Worm (Caenorhabditis elegans): ENCODE results near the gene srx-129.
A peak's percentile ranks its signal among the peaks of the same experiment; 100 is the strongest.

srx-129 gene

ce11 chrV:13808462-13808867 is 25.6 kb upstream of the srx-129 start (continued):
- TF ChIP-seq aha-1 (tag) = peak; percentile 84
- TF ChIP-seq hlh-11 (tag; optimal IDR thresholded peaks at IDR 0.05) = peak; percentile 83
- peak; percentile 75 for TF ChIP-seq mes-2 (tag; optimal IDR thresholded peaks at IDR 0.05; ENCODE audit: poor library complexity, severe bottlenecking)
- peak; percentile 73 for TF ChIP-seq rbr-2 (tag; optimal IDR thresholded peaks at IDR 0.05)
- peak; percentile 74 for TF ChIP-seq mxl-3 (GFP tag; optimal IDR thresholded peaks at IDR 0.05)
- TF ChIP-seq fos-1 (tag; optimal IDR thresholded peaks at IDR 0.05) = no peak

- peak; percentile 47 for TF ChIP-seq ces-1 (GFP tag; optimal IDR thresholded peaks at IDR 0.05)
- no peak for TF ChIP-seq Y105C5A.15 (GFP tag; IDR thresholded peaks at IDR 0.05)
- no peak for TF ChIP-seq lsy-2 (tag; optimal IDR thresholded peaks at IDR 0.05)
- no peak for TF ChIP-seq lin-39 (tag; optimal IDR thresholded peaks at IDR 0.05)
Observed at ce11 chrV:13812330-13812729, 21.7 kb upstream of the srx-129 start.

ce11 chrV:13812931-13813330 is 21.1 kb upstream of the srx-129 start, which contains the start of gene ceh-24:
Gene ceh-24, plus strand, starts transcription at chrV:13813231.
- TF ChIP-seq pha-4 (GFP tag; IDR thresholded peaks at IDR 0.05) = no peak
- no peak for TF ChIP-seq pha-4 (tag; optimal IDR thresholded peaks at IDR 0.05)
- no peak for TF ChIP-seq arid-1 (GFP tag; conservative IDR thresholded peaks at IDR 0.05)

ce11 chrV:13816877-13817276 is 17.2 kb upstream of the srx-129 start, which contains the start of gene F55B12.2:
Gene F55B12.2, minus strand, starts transcription at chrV:13816977.
- TF ChIP-seq aha-1 (tag) (peak; percentile 9), dve-1 (tag; optimal IDR thresholded peaks at IDR 0.05; ENCODE audit: insufficient read depth) (no peak), attf-4 (tag; optimal IDR thresholded peaks at IDR 0.05) (no peak), lin-39 (tag; optimal IDR thresholded peaks at IDR 0.05) (no peak), ztf-7 (tag; optimal IDR thresholded peaks at IDR 0.05) (no peak)

ce11 chrV:13818824-13819408 is 15.1 kb upstream of the srx-129 start, which contains the start of gene sel-10:
Gene sel-10, plus strand, starts transcription at chrV:13819361.
- TF ChIP-seq php-3 (GFP tag; IDR thresholded peaks at IDR 0.05) (peak; percentile 71), lsy-2 (tag; optimal IDR thresholded peaks at IDR 0.05) (peak in 1 of 2 experiments; percentile 83), spr-1 (tag; optimal IDR thresholded peaks at IDR 0.05) (no peak), nhr-11 (tag; optimal IDR thresholded peaks at IDR 0.05) (peak; percentile 60), rbr-2 (tag; optimal IDR thresholded peaks at IDR 0.05) (peak; percentile 74), pha-4 (GFP tag; IDR thresholded peaks at IDR 0.05) (peak; percentile 30; the same call in 1 of the 2 replicates), pha-4 (tag; optimal IDR thresholded peaks at IDR 0.05) (peak; percentile 47), nhr-48 (tag; optimal IDR thresholded peaks at IDR 0.05) (peak; percentile 36), F10B5.3 (tag; optimal IDR thresholded peaks at IDR 0.05) (peak; percentile 23), daf-16 (GFP tag; optimal IDR thresholded peaks at IDR 0.05) (no peak), daf-16 (tag; optimal IDR thresholded peaks at IDR 0.05) (peak; percentile 38), aly-2 (tag; optimal IDR thresholded peaks at IDR 0.05) (no peak), set-16 (GFP tag; IDR thresholded peaks at IDR 0.05) (no peak), aha-1 (tag) (peak; percentile 98), mes-2 (tag; optimal IDR thresholded peaks at IDR 0.05; ENCODE audit: poor library complexity, severe bottlenecking) (peak; percentile 84), lin-13 (GFP tag; optimal IDR thresholded peaks at IDR 0.05) (peak; percentile 66), dpl-1 (GFP tag; optimal IDR thresholded peaks at IDR 0.05) (peak; percentile 76), T20F7.1 (GFP tag; optimal IDR thresholded peaks at IDR 0.05) (peak; percentile 67), hif-1 (tag; optimal IDR thresholded peaks at IDR 0.05) (peak in 1 of 2 experiments; percentile 65), nhr-28 (tag; optimal IDR thresholded peaks at IDR 0.05) (peak; percentile 52), F49E8.2 (tag; optimal IDR thresholded peaks at IDR 0.05; ENCODE audit: borderline replicate concordance) (no peak), hmg-1.1 (GFP tag; IDR thresholded peaks at IDR 0.05) (0 out of 2 replicates have a peak, but pooled peaks have one; percentile 59), unc-62 (GFP tag; optimal IDR thresholded peaks at IDR 0.05 in 1 of 2) (peak in 1 of 2 experiments; percentile 59), unc-62 (tag; optimal IDR thresholded peaks at IDR 0.05) (no peak), duxl-1 (tag; optimal IDR thresholded peaks at IDR 0.05; ENCODE audit: poor library complexity) (peak; percentile 66), dmd-6 (GFP tag; IDR thresholded peaks at IDR 0.05) (peak; percentile 70), ztf-11 (tag; optimal IDR thresholded peaks at IDR 0.05) (no peak), hlh-11 (tag; optimal IDR thresholded peaks at IDR 0.05) (no peak), unc-130 (GFP tag; optimal IDR thresholded peaks at IDR 0.05) (no peak), hlh-30 (tag; optimal IDR thresholded peaks at IDR 0.05; ENCODE audit: insufficient read depth) (peak; percentile 66), nhr-6 (tag; optimal IDR thresholded peaks at IDR 0.05) (peak; percentile 89), F37D6.2 (tag; optimal IDR thresholded peaks at IDR 0.05) (peak; percentile 36), mxl-3 (GFP tag; optimal IDR thresholded peaks at IDR 0.05) (peak; percentile 57), arid-1 (GFP tag; conservative IDR thresholded peaks at IDR 0.05) (0 out of 2 replicates have a peak, but pooled peaks have one; percentile 33)
